Worm (Caenorhabditis elegans): ENCODE measurements around the gene F20C5.5.

F20C5.5 gene

DNA sequence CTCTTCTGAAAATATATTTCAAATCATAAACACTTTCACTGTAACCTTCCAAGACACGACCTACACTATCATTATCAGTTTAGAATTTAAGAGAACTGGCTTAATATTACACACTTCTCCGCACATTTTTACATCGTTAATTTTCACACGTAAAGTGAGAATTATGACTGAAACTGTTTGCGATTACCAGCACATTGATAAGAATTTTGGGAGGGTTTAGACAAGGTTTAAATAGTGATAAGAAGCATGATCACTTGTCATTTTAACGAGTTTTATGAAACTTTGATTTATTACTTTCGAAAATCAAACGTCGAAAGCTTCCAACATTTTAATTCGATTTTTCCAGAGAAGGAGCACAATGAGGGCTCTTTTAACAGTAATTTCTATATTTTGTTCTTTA is 39.0 kb downstream of the F20C5.5 start, which contains the start of gene F21D5.3:
Gene F21D5.3 (plus strand): TSS at position 347 of the 400 bp plus-strand sequence.
- no peak for TF ChIP-seq lin-39 (tag; optimal IDR thresholded peaks at IDR 0.05)
- TF ChIP-seq R02D3.7 (tag; optimal IDR thresholded peaks at IDR 0.05) = no peak
- no peak for TF ChIP-seq unc-55 (GFP tag; optimal IDR thresholded peaks at IDR 0.05)
- no peak for TF ChIP-seq peb-1 (tag; optimal IDR thresholded peaks at IDR 0.05)
- TF ChIP-seq ztf-11 (tag; optimal IDR thresholded peaks at IDR 0.05) = no peak
- peak; percentile 41 for TF ChIP-seq crh-2 (tag; optimal IDR thresholded peaks at IDR 0.05)
- TF ChIP-seq blmp-1 (tag; optimal IDR thresholded peaks at IDR 0.05; ENCODE audit: insufficient read depth) = no peak
- peak; percentile 16 for TF ChIP-seq gmeb-1 (tag; optimal IDR thresholded peaks at IDR 0.05)
- TF ChIP-seq sma-9 (GFP tag; optimal IDR thresholded peaks at IDR 0.05) = peak; percentile 42
- no peak for TF ChIP-seq sma-9 (tag; optimal IDR thresholded peaks at IDR 0.05)
- TF ChIP-seq fos-1 (tag; optimal IDR thresholded peaks at IDR 0.05) = peak; percentile 94
- TF ChIP-seq dmd-4 (tag; optimal IDR thresholded peaks at IDR 0.05) = no peak
- no peak for TF ChIP-seq nhr-21 (tag; optimal IDR thresholded peaks at IDR 0.05)
- TF ChIP-seq ztf-1 (GFP tag; conservative IDR thresholded peaks at IDR 0.05) = no peak

- TF ChIP-seq sma-9 (GFP tag; optimal IDR thresholded peaks at IDR 0.05) (peak; percentile 38), sma-9 (tag; optimal IDR thresholded peaks at IDR 0.05) (no peak), lsy-2 (tag; optimal IDR thresholded peaks at IDR 0.05) (no peak), crh-2 (tag; optimal IDR thresholded peaks at IDR 0.05) (peak; percentile 1), fos-1 (tag; optimal IDR thresholded peaks at IDR 0.05) (peak; percentile 16), nhr-23 (tag; optimal IDR thresholded peaks at IDR 0.05) (no peak), nhr-6 (tag; optimal IDR thresholded peaks at IDR 0.05) (no peak), lin-11 (tag; optimal IDR thresholded peaks at IDR 0.05) (no peak)
Observed at ce11 chrIV:8729636-8730035, 39.8 kb downstream of the F20C5.5 start.

DNA sequence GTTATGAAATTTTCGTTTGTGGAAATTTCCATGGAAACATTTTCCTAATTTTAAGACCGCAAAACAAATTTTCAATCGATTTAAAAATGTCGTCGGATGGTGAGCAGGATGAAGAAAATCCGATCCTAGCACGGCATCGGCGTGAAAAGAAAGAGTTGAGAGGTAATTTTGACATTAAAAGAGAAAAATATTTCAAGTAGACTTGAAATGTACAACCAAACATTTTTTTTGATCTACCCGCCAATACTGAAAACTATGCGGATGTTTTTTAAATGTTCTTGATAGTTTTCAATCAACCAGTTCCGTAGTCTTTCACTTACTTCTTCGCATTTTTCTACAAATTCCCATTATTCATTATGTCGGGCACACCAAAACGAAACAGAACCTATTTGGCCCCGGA is 41.3 kb downstream of the F20C5.5 start, which contains the start of gene otub-3:
Gene otub-3 (plus strand): TSS at position 56 of the 400 bp plus-strand sequence.
- TF ChIP-seq dmd-4 (tag; optimal IDR thresholded peaks at IDR 0.05) (no peak), sma-3 (GFP tag; optimal IDR thresholded peaks at IDR 0.05) (no peak), egl-27 (tag; optimal IDR thresholded peaks at IDR 0.05) (no peak), aly-2 (tag; optimal IDR thresholded peaks at IDR 0.05) (no peak), alr-1 (tag; optimal IDR thresholded peaks at IDR 0.05) (no peak), zag-1 (tag; optimal IDR thresholded peaks at IDR 0.05) (no peak), mbf-1 (tag; optimal IDR thresholded peaks at IDR 0.05) (no peak), ama-1 (optimal IDR thresholded peaks at IDR 0.05) (no peak), lin-39 (tag; optimal IDR thresholded peaks at IDR 0.05) (no peak), ceh-82 (tag; optimal IDR thresholded peaks at IDR 0.05) (no peak), nhr-23 (tag; optimal IDR thresholded peaks at IDR 0.05) (no peak), mab-5 (tag; optimal IDR thresholded peaks at IDR 0.05) (no peak), elt-1 (tag; optimal IDR thresholded peaks at IDR 0.05) (no peak), skn-1 (tag; optimal IDR thresholded peaks at IDR 0.05) (no peak), ztf-4 (tag; optimal IDR thresholded peaks at IDR 0.05) (no peak), nhr-77 (tag; optimal IDR thresholded peaks at IDR 0.05) (no peak)

- peak; percentile 3 for TF ChIP-seq fos-1 (tag; optimal IDR thresholded peaks at IDR 0.05)
- TF ChIP-seq nhr-25 (tag; optimal IDR thresholded peaks at IDR 0.05) = no peak
- peak; percentile 20 for TF ChIP-seq skn-1 (tag; optimal IDR thresholded peaks at IDR 0.05)
Observed at ce11 chrIV:8725345-8725744, 44.1 kb downstream of the F20C5.5 start, which contains the start of gene pgm-3. Gene pgm-3 (plus strand): TSS chrIV:8725722.

DNA sequence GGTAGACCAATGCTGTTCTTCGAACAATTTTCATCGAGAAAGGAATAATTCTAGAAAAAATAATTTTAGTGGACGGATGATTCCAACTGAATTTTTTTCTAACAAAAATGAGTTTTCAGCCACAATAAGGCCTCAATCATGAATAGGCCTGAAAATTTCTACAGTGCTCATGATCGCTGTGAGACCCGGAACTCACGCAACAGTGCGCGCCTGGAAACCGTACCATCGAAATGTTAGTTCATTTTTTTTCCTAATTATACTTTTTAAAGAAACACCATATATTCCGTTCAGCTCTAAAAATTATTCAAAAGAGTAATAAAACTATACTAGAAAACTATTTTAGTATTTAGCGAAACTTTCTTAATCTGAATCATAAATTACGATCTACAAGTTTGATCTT is 44.5 kb downstream of the F20C5.5 start:
- TF ChIP-seq skn-1 (tag; optimal IDR thresholded peaks at IDR 0.05) (no peak), unc-62 (GFP tag; optimal IDR thresholded peaks at IDR 0.05) (no peak), elt-3 (tag; optimal IDR thresholded peaks at IDR 0.05) (no peak)

DNA sequence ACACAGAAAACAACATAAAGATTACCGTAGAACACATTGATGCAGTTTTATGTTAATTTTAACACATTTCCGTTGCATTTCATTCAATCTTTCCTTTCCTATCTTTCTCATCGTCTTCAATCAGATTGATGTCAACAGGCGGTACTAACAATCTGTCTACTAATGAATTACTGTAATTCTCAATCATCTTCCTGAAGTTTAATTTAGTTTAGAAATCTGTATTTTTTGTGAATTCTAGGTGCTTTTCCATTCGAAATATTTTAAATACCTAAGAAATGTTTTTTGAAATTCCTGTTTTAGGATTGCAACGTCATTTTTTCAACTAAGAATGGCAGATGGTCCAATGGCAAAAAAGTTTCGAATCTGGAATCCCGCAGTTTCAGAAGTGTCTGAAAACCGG is 45.7 kb downstream of the F20C5.5 start, which contains the start of gene F21D5.9:
Gene F21D5.9 (plus strand): TSS at position 301 of the 400 bp plus-strand sequence.
- TF ChIP-seq blmp-1 (tag; optimal IDR thresholded peaks at IDR 0.05; ENCODE audit: insufficient read depth) (no peak), nhr-6 (tag; optimal IDR thresholded peaks at IDR 0.05) (no peak), gmeb-1 (tag; optimal IDR thresholded peaks at IDR 0.05) (no peak), ama-1 (optimal IDR thresholded peaks at IDR 0.05) (no peak)
